Worm (Caenorhabditis elegans): ENCODE data around the gene emb-9.
A peak's percentile ranks its signal among the peaks of the same experiment; 100 is the strongest.

DNA sequence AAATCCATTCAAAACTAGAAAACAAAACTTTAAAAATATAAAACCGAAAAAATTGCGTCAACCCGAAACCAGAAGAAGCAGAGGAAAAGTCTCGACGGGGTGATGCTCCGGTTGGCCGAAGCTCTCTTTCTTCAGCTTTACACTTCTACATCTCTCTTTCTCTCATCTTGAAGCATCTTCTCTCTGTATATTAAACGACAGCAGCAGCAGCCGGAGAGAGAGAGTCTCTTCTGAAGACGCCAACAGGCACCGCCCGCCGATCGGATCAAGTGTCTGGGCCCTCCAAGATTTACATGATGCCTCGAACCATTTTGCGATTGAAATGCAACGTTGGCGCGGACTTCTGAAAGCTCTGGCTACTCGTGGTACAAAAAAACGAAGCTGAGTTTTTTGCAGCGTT, 2.5 kb upstream of the emb-9 start:
- TF ChIP-seq nhr-28 (tag; optimal IDR thresholded peaks at IDR 0.05): no peak
- TF ChIP-seq unc-62 (GFP tag; optimal IDR thresholded peaks at IDR 0.05): peak; percentile 24
- TF ChIP-seq unc-39 (tag; optimal IDR thresholded peaks at IDR 0.05): no peak
- TF ChIP-seq mab-5 (tag; optimal IDR thresholded peaks at IDR 0.05): no peak
- TF ChIP-seq nhr-12 (tag; optimal IDR thresholded peaks at IDR 0.05): no peak
- no peak for TF ChIP-seq blmp-1 (tag; optimal IDR thresholded peaks at IDR 0.05)
- no peak for TF ChIP-seq pha-4 (tag; optimal IDR thresholded peaks at IDR 0.05)
- TF ChIP-seq lin-13 (tag; optimal IDR thresholded peaks at IDR 0.05): no peak
- TF ChIP-seq ceh-39 (tag; optimal IDR thresholded peaks at IDR 0.05): no peak
- TF ChIP-seq nhr-76 (tag; optimal IDR thresholded peaks at IDR 0.05): no peak
- no peak for TF ChIP-seq lin-32 (GFP tag; optimal IDR thresholded peaks at IDR 0.05)
